Worm (Caenorhabditis elegans): ENCODE measurements around the gene clec-4.

clec-4 gene

DNA sequence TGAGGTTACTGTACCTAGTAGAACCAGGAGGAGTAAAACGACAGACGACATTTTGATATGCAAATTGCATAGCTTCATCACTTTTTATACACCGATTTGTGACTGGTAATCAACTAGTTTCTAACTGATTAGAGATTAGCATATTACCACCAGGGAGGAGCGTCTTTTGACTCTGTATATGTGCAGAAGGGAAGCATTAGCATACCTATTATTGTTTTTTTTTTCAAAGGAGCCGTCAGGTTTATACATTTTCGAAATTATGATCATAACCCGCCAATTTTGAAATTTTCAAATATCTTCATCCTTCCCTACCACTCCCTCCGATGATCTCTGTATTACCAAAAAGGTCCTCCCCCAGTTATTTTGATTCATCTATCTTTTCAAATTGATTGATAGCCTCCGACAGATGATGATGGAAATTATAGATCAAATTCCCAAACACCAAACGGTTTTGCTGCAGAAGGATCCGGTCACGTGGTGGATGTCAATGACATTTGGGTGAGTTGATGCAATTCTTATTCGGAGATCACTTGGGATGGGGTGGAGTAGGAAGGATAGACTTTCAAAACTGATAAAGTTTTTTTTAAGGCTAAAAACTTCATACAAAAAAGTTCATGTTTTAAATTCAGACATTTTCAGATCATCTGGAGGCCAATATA, 41.1 kb upstream of the clec-4 start, which contains the start of gene nspe-8 (continued):
- TF ChIP-seq snu-23 (GFP tag; optimal IDR thresholded peaks at IDR 0.05) (peak; percentile 63), hlh-17 (GFP tag; optimal IDR thresholded peaks at IDR 0.05; ENCODE audit: borderline replicate concordance) (no peak), snpc-4 (tag; optimal IDR thresholded peaks at IDR 0.05) (no peak), aly-2 (tag; optimal IDR thresholded peaks at IDR 0.05) (no peak), ztf-11 (tag; optimal IDR thresholded peaks at IDR 0.05) (no peak), lin-13 (GFP tag; optimal IDR thresholded peaks at IDR 0.05) (no peak), unc-98 (GFP tag; IDR thresholded peaks at IDR 0.05) (no peak), elt-3 (tag; optimal IDR thresholded peaks at IDR 0.05) (peak in 5 of 6 experiments; percentile 60 to 86 (median 75)), nhr-19 (GFP tag; conservative IDR thresholded peaks at IDR 0.05) (peak; percentile 44), C16A3.4 (tag; optimal IDR thresholded peaks at IDR 0.05) (no peak), nhr-84 (tag; optimal IDR thresholded peaks at IDR 0.05) (no peak), fkh-4 (tag; optimal IDR thresholded peaks at IDR 0.05; ENCODE audit: borderline replicate concordance) (no peak), vab-15 (tag; optimal IDR thresholded peaks at IDR 0.05) (no peak), tlp-1 (tag; optimal IDR thresholded peaks at IDR 0.05) (no peak), isw-1 (GFP tag; IDR thresholded peaks at IDR 0.05) (no peak), unc-130 (tag; optimal IDR thresholded peaks at IDR 0.05) (no peak), ama-1 (optimal IDR thresholded peaks at IDR 0.05) (no peak), elt-2 (tag; optimal IDR thresholded peaks at IDR 0.05) (no peak), nhr-237 (tag; optimal IDR thresholded peaks at IDR 0.05) (no peak), fos-1 (tag; optimal IDR thresholded peaks at IDR 0.05) (no peak), ces-1 (GFP tag; optimal IDR thresholded peaks at IDR 0.05) (no peak), zag-1 (tag; optimal IDR thresholded peaks at IDR 0.05) (no peak), skn-1 (tag; optimal IDR thresholded peaks at IDR 0.05) (no peak), ztf-4 (tag; optimal IDR thresholded peaks at IDR 0.05) (no peak), nhr-12 (tag; optimal IDR thresholded peaks at IDR 0.05) (no peak), lsy-2 (tag; optimal IDR thresholded peaks at IDR 0.05) (no peak), unc-86 (tag; optimal IDR thresholded peaks at IDR 0.05) (no peak), nhr-77 (tag; optimal IDR thresholded peaks at IDR 0.05) (no peak), unc-30 (tag; optimal IDR thresholded peaks at IDR 0.05) (no peak), jun-1 (tag; optimal IDR thresholded peaks at IDR 0.05) (no peak), Y116A8C.19 (tag; optimal IDR thresholded peaks at IDR 0.05; ENCODE audit: borderline replicate concordance) (no peak), nhr-85 (tag) (peak; percentile 97), mab-9 (GFP tag; IDR thresholded peaks at IDR 0.05) (no peak), pqm-1 (tag; optimal IDR thresholded peaks at IDR 0.05) (no peak), lir-3 (tag; optimal IDR thresholded peaks at IDR 0.05; ENCODE audit: poor library complexity) (no peak), alr-1 (tag; optimal IDR thresholded peaks at IDR 0.05; ENCODE audit: borderline replicate concordance) (no peak), ceh-82 (tag; optimal IDR thresholded peaks at IDR 0.05) (no peak), blmp-1 (tag; optimal IDR thresholded peaks at IDR 0.05) (peak; percentile 38), nhr-90 (tag; optimal IDR thresholded peaks at IDR 0.05; ENCODE audit: poor library complexity) (peak; percentile 63), sup-37 (GFP tag; optimal IDR thresholded peaks at IDR 0.05) (no peak), pag-3 (tag; optimal IDR thresholded peaks at IDR 0.05; ENCODE audit: borderline replicate concordance, insufficient read depth) (no peak), ceh-63 (GFP tag; optimal IDR thresholded peaks at IDR 0.05) (no peak), ceh-88 (GFP tag; IDR thresholded peaks at IDR 0.05) (no peak), ets-5 (GFP tag; IDR thresholded peaks at IDR 0.05) (no peak), C04F5.9 (tag; optimal IDR thresholded peaks at IDR 0.05) (no peak), irx-1 (tag; optimal IDR thresholded peaks at IDR 0.05) (no peak), nhr-28 (tag; optimal IDR thresholded peaks at IDR 0.05) (no peak), efl-3 (GFP tag; optimal IDR thresholded peaks at IDR 0.05) (no peak), aha-1 (tag; optimal IDR thresholded peaks at IDR 0.05) (no peak), lin-35 (GFP tag; optimal IDR thresholded peaks at IDR 0.05) (peak in 1 of 2 experiments; percentile 65), egl-13 (tag; optimal IDR thresholded peaks at IDR 0.05) (no peak), nhr-47 (tag; optimal IDR thresholded peaks at IDR 0.05) (peak; percentile 69), unc-62 (GFP tag; optimal IDR thresholded peaks at IDR 0.05) (no peak)

Data from whole organism, L1 larva.